Fruit fly (Drosophila melanogaster): Measurements from ENCODE around the gene CG12991.

CG12991 gene

dm6 chrX:17588134-17588533 is 8.5 kb downstream of the CG12991 start (continued):
- TF ChIP-seq Eip93F (GFP tag; optimal IDR thresholded peaks at IDR 0.05) (no peak), Eip78C (GFP tag) (peak; percentile 55), CG15336 (GFP tag; IDR thresholded peaks at IDR 0.05) (0 out of 2 replicates have a peak, but pooled peaks have one; percentile 20), Met (GFP tag; optimal IDR thresholded peaks at IDR 0.05) (no peak), acj6 (GFP tag; optimal IDR thresholded peaks at IDR 0.05) (peak; percentile 11), CG3032 (tag; optimal IDR thresholded peaks at IDR 0.05) (no peak), Hr39 (GFP tag; optimal IDR thresholded peaks at IDR 0.05) (peak; percentile 19), dac (GFP tag; optimal IDR thresholded peaks at IDR 0.05) (no peak), fkh (GFP tag; optimal IDR thresholded peaks at IDR 0.05) (no peak), CG8632 (GFP tag; optimal IDR thresholded peaks at IDR 0.05) (peak; percentile 27), CG6792 (GFP tag; optimal IDR thresholded peaks at IDR 0.05) (peak; percentile 32), CG8119 (GFP tag; IDR thresholded peaks at IDR 0.05) (no peak), lz (GFP tag; optimal IDR thresholded peaks at IDR 0.05) (peak; percentile 38), CG31627 (GFP tag; optimal IDR thresholded peaks at IDR 0.05) (peak; percentile 25), CG3919 (GFP tag; optimal IDR thresholded peaks at IDR 0.05) (no peak), CG6854 (GFP tag; optimal IDR thresholded peaks at IDR 0.05) (no peak), OdsH (GFP tag; optimal IDR thresholded peaks at IDR 0.05) (peak; percentile 36), Smox (GFP tag; optimal IDR thresholded peaks at IDR 0.05) (peak; percentile 5), Sox15 (GFP tag; optimal IDR thresholded peaks at IDR 0.05) (no peak), Gug (GFP tag; IDR thresholded peaks at IDR 0.05) (no peak), CG32006 (GFP tag; optimal IDR thresholded peaks at IDR 0.05) (peak; percentile 44), cyc (GFP tag; optimal IDR thresholded peaks at IDR 0.05) (no peak), vri (GFP tag; optimal IDR thresholded peaks at IDR 0.05) (peak; percentile 82), ss (GFP tag; optimal IDR thresholded peaks at IDR 0.05) (no peak), CG1621 (tag; optimal IDR thresholded peaks at IDR 0.05) (no peak), Ets96B (tag; optimal IDR thresholded peaks at IDR 0.05) (peak; percentile 26), Hr4 (GFP tag; optimal IDR thresholded peaks at IDR 0.05) (peak; percentile 26)

- no peak for TF ChIP-seq fkh (GFP tag; optimal IDR thresholded peaks at IDR 0.05)
- TF ChIP-seq dsx (GFP tag; optimal IDR thresholded peaks at IDR 0.05; ENCODE audit: poor library complexity, severe bottlenecking), result no peak
Observed at dm6 chrX:17588565-17588964, 8.9 kb downstream of the CG12991 start, which contains the start of gene CG12992. Gene CG12992, plus strand, starts transcription at chrX:17588865.

dm6 chrX:17594745-17595144 is 15.1 kb downstream of the CG12991 start:
- TF ChIP-seq pdm3 (GFP tag; optimal IDR thresholded peaks at IDR 0.05) (peak; percentile 16), Eip75B (GFP tag; optimal IDR thresholded peaks at IDR 0.05) (no peak), fkh (GFP tag; optimal IDR thresholded peaks at IDR 0.05) (no peak), acj6 (GFP tag; optimal IDR thresholded peaks at IDR 0.05) (no peak), CG15336 (GFP tag; IDR thresholded peaks at IDR 0.05) (peak; percentile 60), Hr4 (GFP tag; optimal IDR thresholded peaks at IDR 0.05) (no peak), dac (GFP tag; optimal IDR thresholded peaks at IDR 0.05) (no peak), CG34406 (GFP tag; optimal IDR thresholded peaks at IDR 0.05) (no peak), CG6163 (GFP tag; IDR thresholded peaks at IDR 0.05) (peak; percentile 47; the same call in 1 of the 3 replicates), dsx (GFP tag; optimal IDR thresholded peaks at IDR 0.05; ENCODE audit: poor library complexity, severe bottlenecking) (peak; percentile 38), CG6792 (GFP tag; optimal IDR thresholded peaks at IDR 0.05) (no peak), vri (GFP tag; optimal IDR thresholded peaks at IDR 0.05) (no peak), salr (GFP tag; optimal IDR thresholded peaks at IDR 0.05) (no peak), svp (GFP tag) (peak; percentile 62), Ets21C (GFP tag; optimal IDR thresholded peaks at IDR 0.05) (no peak), ss (GFP tag; optimal IDR thresholded peaks at IDR 0.05) (peak in 1 of 2 experiments; percentile 19), eg (GFP tag; IDR thresholded peaks at IDR 0.05) (0 out of 3 replicates have a peak, but pooled peaks have one; percentile 30), Gug (GFP tag; IDR thresholded peaks at IDR 0.05) (no peak), CG3919 (GFP tag; optimal IDR thresholded peaks at IDR 0.05) (peak; percentile 18), Sox102F (GFP tag; optimal IDR thresholded peaks at IDR 0.05) (no peak), topi (GFP tag; optimal IDR thresholded peaks at IDR 0.05) (peak; percentile 5), CG10631 (GFP tag; optimal IDR thresholded peaks at IDR 0.05) (peak; percentile 23), net (GFP tag; optimal IDR thresholded peaks at IDR 0.05) (no peak), CG10669 (GFP tag; optimal IDR thresholded peaks at IDR 0.05) (peak; percentile 23), fd85E (GFP tag; optimal IDR thresholded peaks at IDR 0.05) (no peak), CG11294 (GFP tag; IDR thresholded peaks at IDR 0.05) (no peak), CG3032 (tag; optimal IDR thresholded peaks at IDR 0.05) (peak; percentile 16), Ets96B (tag; optimal IDR thresholded peaks at IDR 0.05) (peak; percentile 20), CG11762 (GFP tag; optimal IDR thresholded peaks at IDR 0.05; ENCODE audit: insufficient read depth) (no peak), CG6276 (GFP tag; optimal IDR thresholded peaks at IDR 0.05) (no peak), CG8119 (GFP tag; IDR thresholded peaks at IDR 0.05) (no peak), CG16779 (tag; optimal IDR thresholded peaks at IDR 0.05) (no peak), Blimp-1 (GFP tag; optimal IDR thresholded peaks at IDR 0.05) (no peak), Eip78C (GFP tag) (peak; percentile 82)
